Worm (Caenorhabditis elegans) whole organism, late embryonic: ENCODE data around the gene gcy-1.

Source experiments
- C08G9.2 ChIP-seq: sonication (generic microtip); optimal IDR thresholded peaks from 2 replicates; lab custom pipeline; 2016; ENCODE audit warnings: mild to moderate bottlenecking, missing genetic modification characterization, moderate library complexity, missing compliant biosample characterization
- C38D4.7 ChIP-seq: fragments of 200-800 bp; sonication (Bioruptor generic); optimal IDR thresholded peaks from 2 replicates; lab custom pipeline; 2018; ENCODE audit warnings: mild to moderate bottlenecking, missing genetic modification characterization, moderate library complexity, missing compliant biosample characterization
- F13H6.1 ChIP-seq: sonication (generic microtip); optimal IDR thresholded peaks from 2 replicates; lab custom pipeline; 2016; ENCODE audit warnings: missing genetic modification characterization, missing compliant biosample characterization
- ceh-14 ChIP-seq: sonication (generic microtip); optimal IDR thresholded peaks from 2 replicates; lab custom pipeline; 2016; ENCODE audit warnings: missing genotype, missing genetic modification characterization, missing compliant biosample characterization
- ceh-30 ChIP-seq: fragments of 150-350 bp; optimal IDR thresholded peaks from 2 replicates; lab custom pipeline; 2014; ENCODE audit warnings: missing biosample characterization, missing genetic modification characterization
- ceh-31 ChIP-seq: sonication (generic microtip); optimal IDR thresholded peaks from 2 replicates; lab custom pipeline; 2016; ENCODE audit warnings: missing genetic modification characterization, missing compliant biosample characterization
- ceh-45 ChIP-seq: fragments of 200-800 bp; sonication (Bioruptor generic); IDR thresholded peaks from 2 replicates; pipeline ENCODE4 v1.3.6; 2022; ENCODE audit warnings: missing genetic modification reagents, missing genetic modification characterization, missing compliant biosample characterization
- ceh-48 ChIP-seq: sonication (generic microtip); optimal IDR thresholded peaks from 2 replicates; lab custom pipeline; 2016; ENCODE audit warnings: missing genetic modification characterization, inconsistent platforms, missing compliant biosample characterization
- ceh-6 ChIP-seq: fragments of 200-800 bp; sonication (Bioruptor generic); optimal IDR thresholded peaks from 2 replicates; lab custom pipeline; 2018; ENCODE audit warnings: mild to moderate bottlenecking, missing genetic modification characterization, missing compliant biosample characterization
- ceh-9 ChIP-seq: sonication (generic microtip); optimal IDR thresholded peaks from 2 replicates; lab custom pipeline; 2016; ENCODE audit warnings: mild to moderate bottlenecking, missing genetic modification characterization, inconsistent platforms, missing compliant biosample characterization
- che-1 ChIP-seq: sonication (generic microtip); optimal IDR thresholded peaks from 2 replicates; lab custom pipeline; 2016; ENCODE audit warnings: mild to moderate bottlenecking, missing genetic modification characterization, missing compliant biosample characterization
- dve-1 ChIP-seq: sonication (generic microtip); optimal IDR thresholded peaks from 2 replicates; lab custom pipeline; 2017; ENCODE audit warnings: antibody characterized with exemption, mild to moderate bottlenecking, missing genetic modification characterization, missing compliant biosample characterization
- elt-2 ChIP-seq: sonication (generic microtip); optimal IDR thresholded peaks from 2 replicates; lab custom pipeline; 2016; ENCODE audit warnings: missing genetic modification reagents, missing genetic modification characterization, missing compliant biosample characterization
- elt-4 ChIP-seq: sonication (generic microtip); optimal IDR thresholded peaks from 2 replicates; lab custom pipeline; 2016; ENCODE audit warnings: missing genetic modification characterization, missing compliant biosample characterization
- ets-4 ChIP-seq: sonication (generic microtip); optimal IDR thresholded peaks from 2 replicates; lab custom pipeline; 2016; ENCODE audit warnings: missing genetic modification characterization, missing compliant biosample characterization
- fax-1 ChIP-seq: sonication (generic microtip); optimal IDR thresholded peaks from 2 replicates; lab custom pipeline; 2016; ENCODE audit warnings: missing genotype, missing genetic modification characterization, missing compliant biosample characterization
- fkh-10 ChIP-seq: fragments of 150-350 bp; optimal IDR thresholded peaks from 2 replicates; lab custom pipeline; 2014; ENCODE audit warnings: missing biosample characterization, missing genetic modification reagents, missing genetic modification characterization
- gmeb-2 ChIP-seq: sonication (generic microtip); optimal IDR thresholded peaks from 2 replicates; lab custom pipeline; 2016; ENCODE audit warnings: missing genetic modification characterization, inconsistent platforms, missing compliant biosample characterization
- hlh-13 ChIP-seq: fragments of 200-800 bp; sonication (Bioruptor generic); optimal IDR thresholded peaks from 2 replicates; lab custom pipeline; 2018; ENCODE audit warnings: mild to moderate bottlenecking, missing genetic modification characterization, missing compliant biosample characterization
- hlh-15 ChIP-seq: sonication (generic microtip); optimal IDR thresholded peaks from 2 replicates; lab custom pipeline; 2016; ENCODE audit warnings: missing genetic modification characterization, missing compliant biosample characterization
- hlh-30 ChIP-seq: sonication (generic microtip); optimal IDR thresholded peaks from 2 replicates; lab custom pipeline; 2017; ENCODE audit warnings: antibody characterized with exemption, missing genetic modification characterization, missing compliant biosample characterization; ENCODE audit not compliant: insufficient read depth
- hlh-6 ChIP-seq: sonication (generic microtip); optimal IDR thresholded peaks from 2 replicates; lab custom pipeline; 2016; ENCODE audit warnings: missing genotype, missing genetic modification characterization, missing compliant biosample characterization
- madf-2 ChIP-seq: sonication (generic microtip); optimal IDR thresholded peaks from 2 replicates; lab custom pipeline; 2017; ENCODE audit warnings: missing genetic modification characterization, missing compliant biosample characterization
- mec-3 ChIP-seq: sonication (generic microtip); optimal IDR thresholded peaks from 2 replicates; lab custom pipeline; 2016; ENCODE audit warnings: borderline replicate concordance, missing genetic modification characterization, missing compliant biosample characterization
- nhr-232 ChIP-seq: sonication (generic microtip); optimal IDR thresholded peaks from 2 replicates; lab custom pipeline; 2016; ENCODE audit warnings: missing genetic modification characterization, missing compliant biosample characterization
- odd-2 ChIP-seq: sonication (generic microtip); optimal IDR thresholded peaks from 2 replicates; lab custom pipeline; 2017; ENCODE audit warnings: antibody characterized with exemption, mild to moderate bottlenecking, missing genetic modification characterization, missing compliant biosample characterization
- pag-3 ChIP-seq: sonication (generic microtip); optimal IDR thresholded peaks from 2 replicates; lab custom pipeline; 2016; ENCODE audit warnings: missing compliant biosample characterization, missing genetic modification characterization, borderline replicate concordance
- pat-9 ChIP-seq: fragments of 200-800 bp; sonication (Bioruptor generic); optimal IDR thresholded peaks from 2 replicates; lab custom pipeline; 2018; ENCODE audit warnings: mild to moderate bottlenecking, missing genetic modification characterization, moderate library complexity, missing compliant biosample characterization
- pax-1 ChIP-seq: fragments of 150-350 bp; optimal IDR thresholded peaks from 2 replicates; lab custom pipeline; 2014; ENCODE audit warnings: missing biosample characterization, missing genetic modification characterization
- pha-4 ChIP-seq: fragments of 150-350 bp; optimal IDR thresholded peaks from 2 replicates; lab custom pipeline; 2018; ENCODE audit warnings: missing biosample characterization, missing genetic modification reagents, missing genetic modification characterization
- pqm-1 ChIP-seq: sonication (generic microtip); optimal IDR thresholded peaks from 2 replicates; lab custom pipeline; 2016; ENCODE audit warnings: missing genetic modification characterization, missing compliant biosample characterization
- pros-1 ChIP-seq: fragments of 150-350 bp; optimal IDR thresholded peaks from 2 replicates; lab custom pipeline; 2014; ENCODE audit warnings: missing biosample characterization, missing genetic modification reagents, missing genetic modification characterization
- ref-2 ChIP-seq: sonication (generic microtip); optimal IDR thresholded peaks from 2 replicates; lab custom pipeline; 2016; ENCODE audit warnings: missing genetic modification characterization, missing compliant biosample characterization
- syd-9 ChIP-seq: sonication (generic microtip); optimal IDR thresholded peaks from 2 replicates; lab custom pipeline; 2016; ENCODE audit warnings: mild to moderate bottlenecking, missing genetic modification characterization, moderate library complexity, missing compliant biosample characterization
- tbx-7 ChIP-seq: sonication (generic microtip); optimal IDR thresholded peaks from 2 replicates; lab custom pipeline; 2016; ENCODE audit warnings: missing genotype, missing genetic modification characterization, missing compliant biosample characterization
- ttx-3 ChIP-seq: sonication (generic microtip); optimal IDR thresholded peaks from 2 replicates; lab custom pipeline; 2016; ENCODE audit warnings: missing genetic modification reagents, missing genetic modification characterization, missing compliant biosample characterization
- unc-3 ChIP-seq, 2 experiments: fragments of 200-800 bp in 1 of 2; sonication (Bioruptor generic) in 1 of 2; sonication (generic microtip) in 1 of 2; conservative IDR thresholded peaks in 1 of 2; optimal IDR thresholded peaks in 1 of 2; 2 replicates each; pipeline versions ENCODE4 v1.3.6 to Lab custom; 2016 to 2022; ENCODE audit warnings: missing compliant biosample characterization in 2 of 2, missing genetic modification characterization in 2 of 2, missing genetic modification reagents in 1 of 2
- unc-42 ChIP-seq: sonication (generic microtip); optimal IDR thresholded peaks from 2 replicates; lab custom pipeline; 2016; ENCODE audit warnings: missing genotype, missing genetic modification characterization, missing compliant biosample characterization
- unc-55 ChIP-seq: sonication (generic microtip); optimal IDR thresholded peaks from 2 replicates; lab custom pipeline; 2017; ENCODE audit warnings: missing biosample characterization, missing genetic modification reagents, missing genetic modification characterization
- zip-5 ChIP-seq: sonication (generic microtip); optimal IDR thresholded peaks from 2 replicates; lab custom pipeline; 2016; ENCODE audit warnings: missing genetic modification characterization, missing compliant biosample characterization
- ztf-16 ChIP-seq: sonication (generic microtip); optimal IDR thresholded peaks from 2 replicates; lab custom pipeline; 2017; ENCODE audit warnings: missing genetic modification characterization, missing compliant biosample characterization

Gene gcy-1

DNA sequence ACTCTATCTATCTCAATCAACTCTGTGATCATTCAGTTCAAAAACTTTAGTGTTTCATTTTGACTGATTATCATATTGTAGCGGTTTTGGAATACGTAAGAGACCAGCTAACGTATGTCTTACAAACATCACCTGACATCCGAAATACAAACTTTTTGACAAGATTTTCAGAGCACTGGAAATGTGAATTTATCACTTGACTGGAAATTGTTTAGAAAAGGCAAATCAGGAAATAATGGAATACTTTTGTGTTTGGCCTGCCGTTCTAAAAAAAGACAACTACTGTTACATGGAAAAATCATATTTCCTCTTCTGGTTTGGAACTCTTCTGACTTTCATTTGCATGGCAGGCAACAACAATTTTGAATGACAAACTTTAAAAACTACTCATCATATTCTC is 34.8 kb upstream of the gcy-1 start, which contains the start of gene F35H8.12:
Gene F35H8.12 (plus strand): TSS at position 301 of the 400 bp plus-strand sequence.
- no peak for TF ChIP-seq hlh-30
- TF ChIP-seq che-1 (tag; lab: Kevin White, UChicago) = no peak
- no peak for TF ChIP-seq ceh-6
- TF ChIP-seq syd-9 (tag; lab: Kevin White, UChicago) = no peak
- TF ChIP-seq ceh-9 (tag; lab: Kevin White, UChicago) = no peak
- TF ChIP-seq hlh-15 (tag; lab: Kevin White, UChicago) = no peak
- no peak for TF ChIP-seq C38D4.7 (GFP tag; lab: Kevin White, UChicago)
- no peak for TF ChIP-seq nhr-232
- TF ChIP-seq ztf-16 (tag; lab: Kevin White, UChicago) = no peak
- no peak for TF ChIP-seq hlh-6 (tag; lab: Kevin White, UChicago)
- no peak for TF ChIP-seq pax-1 (tag; lab: Kevin White, UChicago)
- TF ChIP-seq pag-3 (tag; lab: Kevin White, UChicago) = no peak
- TF ChIP-seq ttx-3 (tag; lab: Kevin White, UChicago) = no peak
- TF ChIP-seq pat-9 = no peak
- TF ChIP-seq ceh-48 = no peak
- TF ChIP-seq fkh-10 = no peak
- no peak for TF ChIP-seq pqm-1 (tag; lab: Kevin White, UChicago)
- no peak for TF ChIP-seq C08G9.2
- TF ChIP-seq mec-3 (tag; lab: Kevin White, UChicago) = no peak
- no peak for TF ChIP-seq ceh-30 (tag; lab: Kevin White, UChicago)

ce11 chrII:9550718-9551117 is 34.0 kb upstream of the gcy-1 start, which contains the start of gene sra-6:
Gene sra-6, minus strand, starts transcription at chrII:9550818.
- TF ChIP-seq pha-4 (no peak), pat-9 (no peak), hlh-13 (GFP tag; lab: Kevin White, UChicago) (no peak), madf-2 (no peak), ceh-30 (tag; lab: Kevin White, UChicago) (no peak), ztf-16 (tag; lab: Kevin White, UChicago) (no peak), unc-3 (GFP tag; conservative IDR thresholded peaks at IDR 0.05; lab: Robert Waterston, UW) (no peak), unc-3 (tag; optimal IDR thresholded peaks at IDR 0.05; lab: Kevin White, UChicago) (no peak), zip-5 (tag; lab: Kevin White, UChicago) (no peak), pax-1 (tag; lab: Kevin White, UChicago) (no peak), ets-4 (tag; lab: Kevin White, UChicago) (no peak), F13H6.1 (tag; lab: Kevin White, UChicago) (no peak), odd-2 (tag; lab: Kevin White, UChicago) (no peak), unc-42 (tag; lab: Kevin White, UChicago) (no peak), pros-1 (tag; lab: Kevin White, UChicago) (no peak), pag-3 (tag; lab: Kevin White, UChicago) (no peak), mec-3 (tag; lab: Kevin White, UChicago) (no peak), hlh-6 (tag; lab: Kevin White, UChicago) (no peak), elt-4 (no peak)

ce11 chrII:9544386-9544785 is 27.6 kb upstream of the gcy-1 start, which contains the start of gene sra-7:
Gene sra-7, plus strand, starts transcription at chrII:9544686.
- TF ChIP-seq elt-2 (tag; lab: Kevin White, UChicago) = no peak
- TF ChIP-seq ceh-14 (tag; lab: Kevin White, UChicago) = no peak
- TF ChIP-seq ceh-31 (tag; lab: Kevin White, UChicago) = no peak
- no peak for TF ChIP-seq fax-1 (tag; lab: Kevin White, UChicago)
- no peak for TF ChIP-seq pqm-1 (tag; lab: Kevin White, UChicago)
- TF ChIP-seq dve-1 = no peak
- no peak for TF ChIP-seq hlh-13 (GFP tag; lab: Kevin White, UChicago)

DNA sequence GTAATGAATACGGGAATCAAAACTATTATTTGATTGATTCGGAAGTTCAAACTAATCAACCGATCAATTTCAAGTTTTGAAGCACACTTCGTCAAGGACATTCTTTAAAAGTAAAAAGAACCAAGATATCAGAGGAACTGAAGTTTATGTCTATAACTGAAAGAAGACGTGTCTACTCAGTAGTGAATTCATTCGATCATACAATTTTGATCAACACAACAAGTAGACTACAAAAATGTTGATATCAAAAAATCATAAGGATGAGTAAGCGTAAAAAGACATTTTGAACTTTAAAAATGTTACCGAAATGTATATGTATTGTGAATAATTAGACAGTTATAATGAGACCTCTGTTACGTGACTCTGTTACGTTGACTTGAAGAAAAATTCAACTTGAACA is 26.0 kb upstream of the gcy-1 start, which contains the start of gene sra-4:
Gene sra-4 (minus strand): TSS at position 101 of the 400 bp plus-strand sequence.
- TF ChIP-seq hlh-30 (no peak), tbx-7 (no peak), gmeb-2 (tag; lab: Kevin White, UChicago) (no peak), C08G9.2 (no peak), ceh-6 (no peak), ceh-45 (GFP tag; lab: Robert Waterston, UW) (no peak), unc-55 (GFP tag; lab: Kevin White, UChicago) (no peak), ref-2 (tag; lab: Kevin White, UChicago) (no peak), pqm-1 (tag; lab: Kevin White, UChicago) (no peak)
